Fruit fly (Drosophila melanogaster): ENCODE data around the gene CG14411.

The CG14411 gene

DNA sequence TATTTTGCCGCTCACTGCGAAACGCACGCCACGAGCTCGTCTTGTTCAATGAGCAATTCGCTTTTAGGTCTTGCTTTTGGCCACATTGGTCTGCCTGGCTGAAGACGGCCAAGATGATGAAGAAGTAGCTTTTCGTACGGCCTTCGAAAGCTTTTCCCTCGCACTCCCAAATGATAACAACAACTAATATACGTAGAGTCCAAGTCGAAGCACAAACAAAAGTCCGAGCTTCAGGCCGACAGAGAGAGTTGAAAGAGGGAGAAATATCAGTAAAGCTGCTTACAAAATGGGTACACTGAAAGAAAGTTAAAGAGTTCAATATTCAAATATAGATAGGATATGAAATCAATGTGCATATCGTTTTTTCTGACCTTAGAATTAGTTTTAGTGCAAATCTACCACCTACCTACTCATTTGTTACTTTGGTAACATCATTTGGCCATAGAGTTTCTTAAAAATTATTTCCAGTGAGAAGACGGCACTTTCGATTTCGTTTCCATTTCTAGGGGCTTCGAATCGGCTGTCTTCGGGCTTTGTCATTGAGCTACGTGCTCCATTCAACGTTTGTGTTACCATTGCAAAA is 50.2 kb downstream of the CG14411 start, which contains the start of the genes CG45064 and CG45065 (continued):
- TF ChIP-seq ftz-f1 (GFP tag; optimal IDR thresholded peaks at IDR 0.05) (no peak), unc-4 (GFP tag; IDR thresholded peaks at IDR 0.05; ENCODE audit: partially characterized antibody) (no peak), stwl (tag; optimal IDR thresholded peaks at IDR 0.05) (no peak), CG12104 (GFP tag; optimal IDR thresholded peaks at IDR 0.05) (peak; percentile 47), CG6272 (GFP tag; IDR thresholded peaks at IDR 0.05) (peak; percentile 48), CG8359 (GFP tag; optimal IDR thresholded peaks at IDR 0.05; ENCODE audit: borderline replicate concordance) (peak; percentile 45), CTCF (GFP tag; optimal IDR thresholded peaks at IDR 0.05) (peak; percentile 50), slbo (GFP tag; IDR thresholded peaks at IDR 0.05) (peak; percentile 77), CG7745 (tag; optimal IDR thresholded peaks at IDR 0.05) (no peak), CG10979 (tag; optimal IDR thresholded peaks at IDR 0.05) (peak; percentile 87), CG10543 (GFP tag; optimal IDR thresholded peaks at IDR 0.05) (peak; percentile 24), NfI (GFP tag; optimal IDR thresholded peaks at IDR 0.05) (peak; percentile 81), CG9932 (GFP tag; IDR thresholded peaks at IDR 0.05) (peak; percentile 70), chif (GFP tag; optimal IDR thresholded peaks at IDR 0.05) (peak; percentile 70 to 84), inv (GFP tag; IDR thresholded peaks at IDR 0.05; ENCODE audit: partially characterized antibody) (no peak), CG2116 (GFP tag; optimal IDR thresholded peaks at IDR 0.05) (peak; percentile 12), Elba2 (GFP tag; optimal IDR thresholded peaks at IDR 0.05) (no peak), CG18619 (GFP tag; optimal IDR thresholded peaks at IDR 0.05) (peak; percentile 74), CG12942 (GFP tag; optimal IDR thresholded peaks at IDR 0.05) (peak; percentile 59), CG3281 (GFP tag; optimal IDR thresholded peaks at IDR 0.05) (peak; percentile 69), TFAM (GFP tag; optimal IDR thresholded peaks at IDR 0.05) (no peak), Rx (GFP tag; IDR thresholded peaks at IDR 0.05) (peak; percentile 88), Drgx (GFP tag; IDR thresholded peaks at IDR 0.05) (peak; percentile 88), CG5180 (GFP tag; optimal IDR thresholded peaks at IDR 0.05) (peak; percentile 78), CG7963 (GFP tag; IDR thresholded peaks at IDR 0.05; ENCODE audit: partially characterized antibody) (no peak), Six4 (GFP tag; optimal IDR thresholded peaks at IDR 0.05) (peak; percentile 74), CG11456 (GFP tag; IDR thresholded peaks at IDR 0.05) (no peak), run (tag; optimal IDR thresholded peaks at IDR 0.05) (peak; percentile 84), disco-r (GFP tag; optimal IDR thresholded peaks at IDR 0.05) (peak; percentile 60), Hr39 (optimal IDR thresholded peaks at IDR 0.05) (no peak), Dref (GFP tag; IDR thresholded peaks at IDR 0.05) (no peak), Fer3 (tag; optimal IDR thresholded peaks at IDR 0.05) (peak; percentile 65), repo (GFP tag; optimal IDR thresholded peaks at IDR 0.05) (peak; percentile 62), CG3163 (GFP tag; optimal IDR thresholded peaks at IDR 0.05) (peak; percentile 66), CG15601 (tag; optimal IDR thresholded peaks at IDR 0.05) (peak; percentile 89), CG2712 (tag; optimal IDR thresholded peaks at IDR 0.05) (peak; percentile 89), CG34422 (GFP tag; IDR thresholded peaks at IDR 0.05) (no peak), CG18599 (GFP tag; optimal IDR thresholded peaks at IDR 0.05) (peak; percentile 81), CG11398 (GFP tag; optimal IDR thresholded peaks at IDR 0.05) (peak; percentile 75), en (GFP tag; optimal IDR thresholded peaks at IDR 0.05) (peak; percentile 56), tll (GFP tag; optimal IDR thresholded peaks at IDR 0.05) (no peak), CG12769 (tag; optimal IDR thresholded peaks at IDR 0.05) (peak; percentile 85), ato (GFP tag; IDR thresholded peaks at IDR 0.05; ENCODE audit: partially characterized antibody) (no peak), chm (GFP tag; IDR thresholded peaks at IDR 0.05) (no peak), Opbp (GFP tag; IDR thresholded peaks at IDR 0.05; ENCODE audit: partially characterized antibody) (no peak), CG7372 (GFP tag; IDR thresholded peaks at IDR 0.05) (peak; percentile 53; the same call in 1 of the 2 replicates), mld (GFP tag; IDR thresholded peaks at IDR 0.05; ENCODE audit: partially characterized antibody) (no peak), kay (GFP tag; optimal IDR thresholded peaks at IDR 0.05) (peak; percentile 59), slp2 (GFP tag; optimal IDR thresholded peaks at IDR 0.05) (peak; percentile 80), MTF-1 (GFP tag; optimal IDR thresholded peaks at IDR 0.05; ENCODE audit: borderline replicate concordance) (peak; percentile 62), br (optimal IDR thresholded peaks at IDR 0.05) (no peak)
